Worm (Caenorhabditis elegans) whole organism, young adult: Measurements from ENCODE around the gene rin-1.
A peak's percentile ranks its signal among the peaks of the same experiment; 100 is the strongest.

ENCODE experiments used
- F23B12.7 ChIP-seq: sonication (generic microtip); optimal IDR thresholded peaks from 2 replicates; lab custom pipeline; 2017; ENCODE audit warnings: missing genetic modification characterization, mild to moderate bottlenecking, missing compliant biosample characterization, antibody characterized with exemption, moderate library complexity; ENCODE audit not compliant: insufficient read depth
- F55B11.4 ChIP-seq: sonication (generic microtip); optimal IDR thresholded peaks from 2 replicates; lab custom pipeline; 2016; ENCODE audit warnings: missing compliant biosample characterization, missing genetic modification characterization, borderline replicate concordance; ENCODE audit not compliant: insufficient read depth
- ets-4 ChIP-seq: fragments of 200-800 bp; sonication (Bioruptor generic); optimal IDR thresholded peaks from 2 replicates; lab custom pipeline; 2018; ENCODE audit warnings: mild to moderate bottlenecking, missing genetic modification characterization, missing compliant biosample characterization
- hmg-1.2 ChIP-seq: fragments of 200-800 bp; sonication (Bioruptor generic); IDR thresholded peaks from 2 replicates; pipeline ENCODE4 v1.3.6; 2022; ENCODE audit warnings: missing genetic modification reagents, missing genetic modification characterization, missing compliant biosample characterization
- madf-3 ChIP-seq: fragments of 200-800 bp; sonication (Bioruptor generic); IDR thresholded peaks from 2 replicates; pipeline ENCODE4 v1.3.6; 2022; ENCODE audit warnings: missing genetic modification reagents, missing genetic modification characterization, missing compliant biosample characterization
- snpc-4 ChIP-seq, 5 experiments: fragments of 150-350 bp in 1 of 5; sonication (generic microtip) in 4 of 5; optimal IDR thresholded peaks; 2 replicates each; lab custom pipeline; 2014 to 2018; ENCODE audit warnings: missing genetic modification characterization in 5 of 5, missing biosample characterization in 3 of 5, antibody characterized with exemption in 2 of 5, mild to moderate bottlenecking in 2 of 5, missing compliant biosample characterization in 2 of 5, missing genotype in 2 of 5, moderate library complexity in 2 of 5, missing genetic modification reagents in 1 of 5
- ztf-3 ChIP-seq: fragments of 200-800 bp; sonication (Bioruptor generic); optimal IDR thresholded peaks from 2 replicates; lab custom pipeline; 2018; ENCODE audit warnings: mild to moderate bottlenecking, missing genetic modification characterization, missing compliant biosample characterization

DNA sequence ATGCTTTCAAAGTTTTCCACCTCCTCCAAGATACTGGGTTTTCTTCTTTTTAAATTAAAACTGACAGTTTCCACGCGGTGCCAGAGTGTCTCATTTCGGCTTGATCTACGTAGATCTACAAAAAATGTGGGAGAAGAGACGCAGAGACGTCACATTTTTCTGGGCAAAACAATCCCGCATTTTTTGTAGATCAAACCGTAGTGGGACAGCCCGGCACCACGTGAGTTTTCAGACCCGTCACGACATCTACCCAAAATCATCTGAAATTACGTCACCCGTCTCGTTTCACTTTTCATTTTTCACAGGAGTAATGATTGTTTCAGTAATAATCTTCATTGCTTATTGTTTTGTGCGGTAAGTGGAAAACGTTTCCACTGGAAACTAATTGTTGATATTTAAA is 13.0 kb upstream of the rin-1 start:
- no peak for TF ChIP-seq ets-4 (GFP tag; lab: Kevin White, UChicago)
- TF ChIP-seq madf-3 (GFP tag; lab: Robert Waterston, UW), result peak; percentile 76; the same call in 1 of the 2 replicates
- TF ChIP-seq F55B11.4 (tag; lab: Kevin White, UChicago), result no peak
- peak; percentile 18; the same call in 1 of the 2 replicates for TF ChIP-seq hmg-1.2
- no peak for TF ChIP-seq ztf-3 (GFP tag; lab: Kevin White, UChicago)
- TF ChIP-seq snpc-4 (GFP tag; optimal IDR thresholded peaks at IDR 0.05; lab: Kevin White, UChicago), result no peak
- peak in 1 of 4 experiments; percentile 33 for TF ChIP-seq snpc-4 (tag; optimal IDR thresholded peaks at IDR 0.05; lab: Kevin White, UChicago)
- no peak for TF ChIP-seq F23B12.7 (tag; lab: Kevin White, UChicago)
